Worm (Caenorhabditis elegans) whole organism, L4 larva: ENCODE measurements around the gene chhy-1.

Experiments
- F26F4.8 ChIP-seq: fragments of 200-800 bp; sonication (Bioruptor generic); conservative IDR thresholded peaks from 2 replicates; pipeline ENCODE4 v1.3.6; 2022; ENCODE audit warnings: missing genetic modification characterization, missing compliant biosample characterization
- F44E2.7 ChIP-seq: fragments of 200-800 bp; sonication (Bioruptor generic); IDR thresholded peaks from 2 replicates; pipeline ENCODE4 v2.1.2; 2022; ENCODE audit warnings: missing genetic modification characterization, missing compliant biosample characterization
- T26A8.4 ChIP-seq: fragments of 200-800 bp; sonication (Bioruptor generic); IDR thresholded peaks from 2 replicates; pipeline ENCODE4 v1.3.6; 2022; ENCODE audit warnings: missing genetic modification characterization, missing compliant biosample characterization
- Y48G9A.11 ChIP-seq: fragments of 200-800 bp; sonication (Bioruptor generic); IDR thresholded peaks from 2 replicates; pipeline ENCODE4 v1.3.6; 2022; ENCODE audit warnings: missing genetic modification reagents, missing genetic modification characterization, missing compliant biosample characterization
- ZK337.2 ChIP-seq: fragments of 200-800 bp; sonication (Bioruptor generic); IDR thresholded peaks from 2 replicates; pipeline ENCODE4 v1.3.6; 2022; ENCODE audit warnings: missing genetic modification reagents, missing genetic modification characterization, missing compliant biosample characterization
- ZK546.5 ChIP-seq, 2 experiments: sonication (generic microtip); optimal IDR thresholded peaks; 2 replicates each; lab custom pipeline; 2017; ENCODE audit warnings: missing biosample characterization in 2 of 2, missing genetic modification characterization in 2 of 2
- aha-1 ChIP-seq: fragments of 150-350 bp; peaks from one replicate; lab custom pipeline; 2014; ENCODE audit warnings: missing biosample characterization, missing genetic modification characterization
- aly-2 ChIP-seq: sonication (generic microtip); optimal IDR thresholded peaks from 2 replicates; lab custom pipeline; 2018; ENCODE audit warnings: missing biosample characterization, missing genetic modification characterization
- arid-1 ChIP-seq: fragments of 200-800 bp; sonication (Bioruptor generic); conservative IDR thresholded peaks from 2 replicates; pipeline ENCODE4 v1.3.6; 2022; ENCODE audit warnings: missing genetic modification reagents, missing genetic modification characterization, missing compliant biosample characterization
- ceh-20 ChIP-seq: fragments of 200-800 bp; sonication (Bioruptor generic); IDR thresholded peaks from 2 replicates; pipeline ENCODE4 v1.3.6; 2022; ENCODE audit warnings: missing genetic modification reagents, missing genetic modification characterization, missing compliant biosample characterization
- ceh-28 ChIP-seq: fragments of 150-350 bp; optimal IDR thresholded peaks from 2 replicates; lab custom pipeline; 2014; ENCODE audit warnings: missing biosample characterization, missing genetic modification reagents, missing genetic modification characterization
- ceh-62 ChIP-seq: sonication (generic microtip); optimal IDR thresholded peaks from 2 replicates; lab custom pipeline; 2017; ENCODE audit warnings: missing biosample characterization, missing genetic modification characterization
- ceh-82 ChIP-seq: sonication (generic microtip); optimal IDR thresholded peaks from 2 replicates; lab custom pipeline; 2017; ENCODE audit warnings: missing biosample characterization, missing genetic modification characterization
- ces-1 ChIP-seq: fragments of 150-350 bp; sonication (generic microtip); optimal IDR thresholded peaks from 4 replicates; lab custom pipeline; 2014; ENCODE audit warnings: missing biosample characterization, missing genetic modification reagents, missing genetic modification characterization
- cey-2 ChIP-seq: sonication (generic microtip); optimal IDR thresholded peaks from 3 replicates; lab custom pipeline; 2017; ENCODE audit warnings: missing genetic modification characterization, mild to moderate bottlenecking, missing compliant biosample characterization, antibody characterized with exemption, borderline replicate concordance; ENCODE audit not compliant: insufficient read depth
- ctbp-1 ChIP-seq: fragments of 200-800 bp; sonication (Bioruptor generic); IDR thresholded peaks from 2 replicates; pipeline ENCODE4 v1.3.6; 2022; ENCODE audit warnings: missing genetic modification reagents, missing genetic modification characterization, missing compliant biosample characterization
- daf-16 ChIP-seq, 3 experiments: sonication (generic microtip); optimal IDR thresholded peaks; 2 replicates each; lab custom pipeline; 2016 to 2017; ENCODE audit warnings: missing genetic modification characterization in 3 of 3, missing genetic modification reagents in 3 of 3, mild to moderate bottlenecking in 2 of 3, missing compliant biosample characterization in 2 of 3, missing biosample characterization in 1 of 3, moderate library complexity in 1 of 3
- daf-8 ChIP-seq: fragments of 200-800 bp; sonication (Bioruptor generic); IDR thresholded peaks from 2 replicates; pipeline ENCODE4 v1.3.6; 2022; ENCODE audit warnings: missing genetic modification characterization, missing compliant biosample characterization
- dpl-1 ChIP-seq: fragments of 150-350 bp; optimal IDR thresholded peaks from 2 replicates; lab custom pipeline; 2014; ENCODE audit warnings: missing biosample characterization, missing genetic modification reagents, missing genetic modification characterization
- egl-27 ChIP-seq: sonication (generic microtip); optimal IDR thresholded peaks from 3 replicates; lab custom pipeline; 2017; ENCODE audit warnings: missing biosample characterization, missing genetic modification reagents, missing genetic modification characterization
- egl-43 ChIP-seq: fragments of 200-800 bp; sonication (Bioruptor generic); IDR thresholded peaks from 2 replicates; pipeline ENCODE4 v1.3.6; 2022; ENCODE audit warnings: missing genetic modification reagents, missing genetic modification characterization, missing compliant biosample characterization
- gei-8 ChIP-seq: fragments of 200-800 bp; sonication (Bioruptor generic); optimal IDR thresholded peaks from 2 replicates; lab custom pipeline; 2018; ENCODE audit warnings: mild to moderate bottlenecking, missing genetic modification characterization, missing compliant biosample characterization
- hif-1 ChIP-seq, 2 experiments: sonication (generic microtip); optimal IDR thresholded peaks; 2 replicates each; lab custom pipeline; 2016 to 2017; ENCODE audit warnings: missing compliant biosample characterization in 2 of 2, missing genetic modification characterization in 2 of 2, missing genetic modification reagents in 2 of 2, missing genotype in 2 of 2, mild to moderate bottlenecking in 1 of 2
- hlh-11 ChIP-seq: fragments of 200-800 bp; sonication (Bioruptor generic); optimal IDR thresholded peaks from 2 replicates; lab custom pipeline; 2018; ENCODE audit warnings: mild to moderate bottlenecking, missing genetic modification characterization, missing compliant biosample characterization
- hlh-30 ChIP-seq: sonication (generic microtip); optimal IDR thresholded peaks from 2 replicates; lab custom pipeline; 2017; ENCODE audit warnings: antibody characterized with exemption, mild to moderate bottlenecking, missing genetic modification characterization, missing compliant biosample characterization; ENCODE audit not compliant: insufficient read depth
- lin-13 ChIP-seq: fragments of 150-350 bp; optimal IDR thresholded peaks from 2 replicates; lab custom pipeline; 2014; ENCODE audit warnings: missing biosample characterization, missing genetic modification reagents, missing genetic modification characterization
- lin-29 ChIP-seq: fragments of 200-800 bp; sonication (Bioruptor generic); IDR thresholded peaks from 2 replicates; pipeline ENCODE4 v1.3.6; 2022; ENCODE audit warnings: missing genetic modification reagents, missing genetic modification characterization, missing compliant biosample characterization
- lin-39 ChIP-seq: fragments of 150-350 bp; optimal IDR thresholded peaks from 2 replicates; lab custom pipeline; 2014; ENCODE audit warnings: missing biosample characterization, missing genetic modification reagents, missing genetic modification characterization
- lsy-2 ChIP-seq, 2 experiments: fragments of 150-350 bp in 1 of 2; sonication (generic microtip) in 1 of 2; optimal IDR thresholded peaks; 2 replicates each; lab custom pipeline; 2014 to 2017; ENCODE audit warnings: missing biosample characterization in 2 of 2, missing genetic modification characterization in 2 of 2
- madf-9 ChIP-seq: fragments of 200-800 bp; sonication (Bioruptor generic); conservative IDR thresholded peaks from 2 replicates; pipeline ENCODE4 v1.3.6; 2022; ENCODE audit warnings: missing genetic modification reagents, missing genetic modification characterization, missing compliant biosample characterization
- mdl-1 ChIP-seq, 2 experiments: fragments of 150-350 bp in 1 of 2; sonication (generic microtip) in 1 of 2; optimal IDR thresholded peaks; 2 replicates each; lab custom pipeline; 2014 to 2017; ENCODE audit warnings: missing biosample characterization in 2 of 2, missing genetic modification characterization in 2 of 2
- mdt-29 ChIP-seq: fragments of 200-800 bp; sonication (Bioruptor generic); IDR thresholded peaks from 2 replicates; pipeline ENCODE4 v1.3.6; 2022; ENCODE audit warnings: missing genetic modification reagents, missing genetic modification characterization, missing compliant biosample characterization
- mep-1 ChIP-seq: fragments of 150-350 bp; sonication (generic microtip); optimal IDR thresholded peaks from 3 replicates; lab custom pipeline; 2014; ENCODE audit warnings: missing biosample characterization, missing genetic modification characterization
- mes-2 ChIP-seq: sonication (generic microtip); optimal IDR thresholded peaks from 2 replicates; lab custom pipeline; 2016; ENCODE audit warnings: missing genotype, mild to moderate bottlenecking, missing genetic modification characterization, missing compliant biosample characterization; ENCODE audit not compliant: poor library complexity, severe bottlenecking
- mxl-3 ChIP-seq: fragments of 200-800 bp; sonication (Bioruptor generic); optimal IDR thresholded peaks from 2 replicates; lab custom pipeline; 2018; ENCODE audit warnings: mild to moderate bottlenecking, missing genetic modification characterization, missing compliant biosample characterization
- nhr-10 ChIP-seq: fragments of 150-350 bp; optimal IDR thresholded peaks from 2 replicates; lab custom pipeline; 2014; ENCODE audit warnings: missing biosample characterization, missing genetic modification characterization
- nhr-102 ChIP-seq: sonication (generic microtip); optimal IDR thresholded peaks from 2 replicates; lab custom pipeline; 2016; ENCODE audit warnings: mild to moderate bottlenecking, missing genetic modification characterization, moderate library complexity, missing compliant biosample characterization
- nhr-11 ChIP-seq: fragments of 150-350 bp; optimal IDR thresholded peaks from 2 replicates; lab custom pipeline; 2014; ENCODE audit warnings: missing biosample characterization, missing genetic modification characterization
- nhr-28 ChIP-seq: fragments of 150-350 bp; optimal IDR thresholded peaks from 2 replicates; lab custom pipeline; 2014; ENCODE audit warnings: missing biosample characterization, missing genetic modification characterization
- nhr-41 ChIP-seq: fragments of 200-800 bp; sonication (Bioruptor generic); IDR thresholded peaks from 2 replicates; pipeline ENCODE4 v1.3.6; 2022; ENCODE audit warnings: missing genetic modification reagents, missing genetic modification characterization, missing compliant biosample characterization
- nhr-48 ChIP-seq: sonication (generic microtip); optimal IDR thresholded peaks from 2 replicates; lab custom pipeline; 2016; ENCODE audit warnings: mild to moderate bottlenecking, missing genetic modification characterization, missing compliant biosample characterization
- pqm-1 ChIP-seq: sonication (generic microtip); optimal IDR thresholded peaks from 2 replicates; lab custom pipeline; 2017; ENCODE audit warnings: missing biosample characterization, missing genetic modification characterization
- rbr-2 ChIP-seq: sonication (generic microtip); optimal IDR thresholded peaks from 2 replicates; lab custom pipeline; 2016; ENCODE audit warnings: missing genotype, missing genetic modification characterization, missing compliant biosample characterization
- saeg-2 ChIP-seq: fragments of 200-800 bp; sonication (Bioruptor generic); IDR thresholded peaks from 2 replicates; pipeline ENCODE4 v1.3.6; 2022; ENCODE audit warnings: missing genetic modification reagents, missing genetic modification characterization, missing compliant biosample characterization
- snpc-1.2 ChIP-seq: fragments of 200-800 bp; sonication (Bioruptor generic); IDR thresholded peaks from 2 replicates; pipeline ENCODE4 v1.3.6; 2022; ENCODE audit warnings: missing genetic modification reagents, missing genetic modification characterization, missing compliant biosample characterization
- snpc-4 ChIP-seq: fragments of 150-350 bp; optimal IDR thresholded peaks from 2 replicates; lab custom pipeline; 2014; ENCODE audit warnings: missing biosample characterization, missing genetic modification characterization
- spr-3 ChIP-seq: fragments of 200-800 bp; sonication (Bioruptor generic); optimal IDR thresholded peaks from 2 replicates; lab custom pipeline; 2018; ENCODE audit warnings: mild to moderate bottlenecking, missing genetic modification characterization, missing compliant biosample characterization
- tag-97 ChIP-seq: fragments of 200-800 bp; sonication (Bioruptor generic); IDR thresholded peaks from 2 replicates; pipeline ENCODE4 v1.3.6; 2022; ENCODE audit warnings: missing genetic modification characterization, missing compliant biosample characterization
- unc-62 ChIP-seq, 3 experiments: fragments of 150-350 bp in 1 of 3; sonication (generic microtip); optimal IDR thresholded peaks in 2 of 3; peaks in 1 of 3; 1 replicate in 1 of 3; 2 replicates in 2 of 3; lab custom pipeline; 2014 to 2017; ENCODE audit warnings: missing biosample characterization in 3 of 3, missing genetic modification characterization in 3 of 3, missing genetic modification reagents in 3 of 3, missing genotype in 1 of 3
- vab-7 ChIP-seq: fragments of 200-800 bp; sonication (Bioruptor generic); IDR thresholded peaks from 2 replicates; pipeline ENCODE4 v1.3.6; 2022; ENCODE audit warnings: missing genetic modification reagents, missing genetic modification characterization, missing compliant biosample characterization

The chhy-1 gene

DNA sequence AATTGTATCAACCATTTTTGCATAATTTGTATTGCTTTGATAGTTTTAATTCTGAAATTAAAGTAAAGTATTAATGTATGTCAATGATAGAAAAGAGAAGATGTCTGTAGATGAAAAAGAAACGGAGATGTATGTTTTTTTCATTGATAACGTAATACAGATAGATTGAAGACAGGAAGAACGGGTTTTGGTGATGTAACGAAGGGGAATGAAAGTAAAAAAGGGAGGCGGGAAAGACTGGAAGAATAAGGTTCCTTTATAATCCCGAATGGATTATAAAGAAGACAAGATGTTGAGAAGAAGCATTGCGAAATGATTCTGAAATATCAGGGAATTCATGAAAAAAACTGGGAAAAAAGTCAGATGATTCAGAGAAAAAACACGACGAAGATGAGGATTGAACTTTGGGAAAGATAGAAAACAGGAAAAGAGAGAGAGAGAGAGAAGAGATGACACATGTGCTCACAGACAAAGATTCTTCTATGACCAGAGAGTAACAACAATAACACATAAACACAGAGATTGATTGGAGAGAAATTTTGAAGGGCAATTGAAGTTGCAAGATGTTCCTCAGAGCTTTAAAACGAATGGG lies 32.3 kb downstream of the chhy-1 start, which contains the start of gene F54C9.11:
Gene F54C9.11, minus strand, starts transcription at position 51 of the 592 bp plus-strand sequence.
- TF ChIP-seq madf-9 (GFP tag; lab: Robert Waterston, UW) (no peak), lin-13 (GFP tag; lab: Kevin White, UChicago) (no peak), aly-2 (tag; lab: Kevin White, UChicago) (no peak), ceh-62 (tag; lab: Kevin White, UChicago) (no peak), ceh-20 (no peak), nhr-41 (GFP tag; lab: Robert Waterston, UW) (no peak), nhr-102 (no peak), lsy-2 (tag; optimal IDR thresholded peaks at IDR 0.05; lab: Kevin White, UChicago) (peak in 1 of 2 experiments; percentile 45), F26F4.8 (GFP tag; lab: Robert Waterston, UW) (no peak), ZK546.5 (tag; optimal IDR thresholded peaks at IDR 0.05; lab: Kevin White, UChicago) (no peak), lin-39 (no peak), ceh-82 (no peak), egl-27 (tag; lab: Kevin White, UChicago) (no peak), unc-62 (GFP tag; optimal IDR thresholded peaks at IDR 0.05 in 1 of 2; lab: Kevin White, UChicago) (no peak), unc-62 (tag; optimal IDR thresholded peaks at IDR 0.05; lab: Kevin White, UChicago) (no peak), mep-1 (tag; lab: Kevin White, UChicago) (peak; percentile 53), hlh-11 (peak; percentile 65), egl-43 (GFP tag; lab: Robert Waterston, UW) (no peak), mdl-1 (tag; optimal IDR thresholded peaks at IDR 0.05; lab: Kevin White, UChicago) (peak in 1 of 2 experiments; percentile 55), ctbp-1 (GFP tag; lab: Robert Waterston, UW) (peak; percentile 43; the same call in 1 of the 2 replicates), saeg-2 (GFP tag; lab: Robert Waterston, UW) (no peak), T26A8.4 (GFP tag; lab: Robert Waterston, UW) (peak; percentile 83; the same call in 1 of the 2 replicates), nhr-10 (tag; lab: Kevin White, UChicago) (no peak), F44E2.7 (GFP tag; lab: Robert Waterston, UW) (no peak), mdt-29 (GFP tag; lab: Robert Waterston, UW) (no peak), ZK337.2 (GFP tag; lab: Robert Waterston, UW) (no peak), hif-1 (tag; optimal IDR thresholded peaks at IDR 0.05; lab: Kevin White, UChicago) (peak in 1 of 2 experiments; percentile 24), snpc-1.2 (GFP tag; lab: Robert Waterston, UW) (no peak), ces-1 (GFP tag; lab: Kevin White, UChicago) (no peak), mxl-3 (peak; percentile 4), gei-8 (GFP tag; lab: Kevin White, UChicago) (no peak), Y48G9A.11 (GFP tag; lab: Robert Waterston, UW) (no peak), hlh-30 (tag; lab: Kevin White, UChicago) (peak; percentile 57), cey-2 (tag; lab: Kevin White, UChicago) (no peak), snpc-4 (tag; lab: Kevin White, UChicago) (no peak), daf-16 (GFP tag; optimal IDR thresholded peaks at IDR 0.05; lab: Kevin White, UChicago) (peak in 1 of 2 experiments; percentile 57), daf-16 (tag; optimal IDR thresholded peaks at IDR 0.05; lab: Kevin White, UChicago) (no peak), lin-29 (GFP tag; lab: Robert Waterston, UW) (no peak), aha-1 (tag; lab: Kevin White, UChicago) (no peak), arid-1 (GFP tag; lab: Robert Waterston, UW) (no peak), spr-3 (GFP tag; lab: Kevin White, UChicago) (no peak), mes-2 (tag; lab: Kevin White, UChicago) (no peak), dpl-1 (GFP tag; lab: Kevin White, UChicago) (no peak), nhr-28 (tag; lab: Kevin White, UChicago) (peak; percentile 16), nhr-48 (peak; percentile 51), pqm-1 (no peak), tag-97 (no peak), rbr-2 (tag; lab: Kevin White, UChicago) (peak; percentile 18), nhr-11 (tag; lab: Kevin White, UChicago) (no peak), ceh-28 (tag; lab: Kevin White, UChicago) (no peak), daf-8 (GFP tag; lab: Robert Waterston, UW) (no peak), vab-7 (GFP tag; lab: Robert Waterston, UW) (no peak)
